Worm (Caenorhabditis elegans): ENCODE data around the gene Y6G8.5.

- TF ChIP-seq unc-55 (GFP tag; optimal IDR thresholded peaks at IDR 0.05) (no peak), aly-2 (tag; optimal IDR thresholded peaks at IDR 0.05) (no peak), ceh-16 (tag; optimal IDR thresholded peaks at IDR 0.05) (no peak), nhr-11 (tag; optimal IDR thresholded peaks at IDR 0.05) (no peak), blmp-1 (tag; optimal IDR thresholded peaks at IDR 0.05; ENCODE audit: insufficient read depth) (no peak), unc-62 (GFP tag; optimal IDR thresholded peaks at IDR 0.05) (no peak), elt-3 (tag; optimal IDR thresholded peaks at IDR 0.05) (no peak), lin-11 (tag; optimal IDR thresholded peaks at IDR 0.05) (no peak)
Measured at ce11 chrV:17580017-17580416, 35.5 kb downstream of the Y6G8.5 start.
